Worm (Caenorhabditis elegans) whole organism, early embryonic: ENCODE results near the gene cdr-4.

ENCODE experiments used
- B0310.2 ChIP-seq: sonication (generic microtip); optimal IDR thresholded peaks from 2 replicates; lab custom pipeline; 2016; ENCODE audit warnings: mild to moderate bottlenecking, missing genetic modification characterization, missing compliant biosample characterization
- aly-1 ChIP-seq: sonication (generic microtip); optimal IDR thresholded peaks from 2 replicates; lab custom pipeline; 2016; ENCODE audit warnings: missing genetic modification characterization, missing compliant biosample characterization
- ama-1 ChIP-seq: fragments of 150-350 bp; optimal IDR thresholded peaks from 2 replicates; lab custom pipeline; 2014
- ceh-13 ChIP-seq: fragments of 200-800 bp; sonication (Bioruptor generic); optimal IDR thresholded peaks from 2 replicates; lab custom pipeline; 2018; ENCODE audit warnings: mild to moderate bottlenecking, missing genetic modification characterization, missing compliant biosample characterization
- ceh-36 ChIP-seq: sonication (generic microtip); optimal IDR thresholded peaks from 2 replicates; lab custom pipeline; 2016; ENCODE audit warnings: missing genetic modification characterization, inconsistent platforms, missing compliant biosample characterization
- flt-1 ChIP-seq: fragments of 200-800 bp; sonication (Bioruptor generic); IDR thresholded peaks from 2 replicates; pipeline ENCODE4 v1.3.6; 2022; ENCODE audit warnings: missing genetic modification characterization, missing compliant biosample characterization
- hmbx-1 ChIP-seq: sonication (generic microtip); optimal IDR thresholded peaks from 2 replicates; lab custom pipeline; 2016; ENCODE audit warnings: mild to moderate bottlenecking, missing genetic modification characterization, missing compliant biosample characterization
- hnd-1 ChIP-seq: sonication (generic microtip); optimal IDR thresholded peaks from 2 replicates; lab custom pipeline; 2016; ENCODE audit warnings: missing genetic modification characterization, missing compliant biosample characterization
- pes-1 ChIP-seq: fragments of 200-800 bp; sonication (Bioruptor generic); IDR thresholded peaks from 2 replicates; pipeline ENCODE4 v1.3.6; 2022; ENCODE audit warnings: missing genetic modification reagents, missing genetic modification characterization, missing compliant biosample characterization
- scrt-1 ChIP-seq: fragments of 200-800 bp; sonication (Bioruptor generic); IDR thresholded peaks from 2 replicates; pipeline ENCODE4 v1.3.6; 2022; ENCODE audit warnings: missing genetic modification characterization, missing compliant biosample characterization
- tbx-37 ChIP-seq: fragments of 200-800 bp; sonication (Bioruptor generic); conservative IDR thresholded peaks from 2 replicates; pipeline ENCODE4 v1.3.6; 2022; ENCODE audit warnings: missing genetic modification reagents, missing genetic modification characterization, missing compliant biosample characterization
- tra-4 ChIP-seq: sonication (generic microtip); optimal IDR thresholded peaks from 2 replicates; lab custom pipeline; 2017; ENCODE audit warnings: missing genetic modification characterization, missing compliant biosample characterization

- TF ChIP-seq hmbx-1 (tag; lab: Kevin White, UChicago), result no peak
- TF ChIP-seq ama-1 (lab: Kevin White, UChicago), result no peak
- no peak for TF ChIP-seq hnd-1
- no peak for TF ChIP-seq scrt-1 (GFP tag; lab: Robert Waterston, UW)
- TF ChIP-seq tra-4 (tag; lab: Kevin White, UChicago), result no peak
- TF ChIP-seq ceh-13 (GFP tag; lab: Kevin White, UChicago), result no peak
- no peak for TF ChIP-seq pes-1
- no peak for TF ChIP-seq aly-1 (tag; lab: Kevin White, UChicago)
- TF ChIP-seq B0310.2 (tag; lab: Kevin White, UChicago), result no peak
- TF ChIP-seq tbx-37, result no peak
- no peak for TF ChIP-seq flt-1 (GFP tag; lab: Robert Waterston, UW)
- TF ChIP-seq ceh-36 (tag; lab: Kevin White, UChicago), result no peak
Measured at ce11 chrV:12405929-12406328, 2.5 kb downstream of the cdr-4 start, which contains the start of gene K01D12.10.
